Worm (Caenorhabditis elegans) whole organism, mixed stage, embryonic: ENCODE measurements around the gene rab-28.

Source experiments
- elt-1 ChIP-seq: sonication (generic microtip); optimal IDR thresholded peaks from 2 replicates; lab custom pipeline; 2017; ENCODE audit warnings: missing genetic modification characterization, mild to moderate bottlenecking, missing compliant biosample characterization, antibody characterized with exemption, moderate library complexity, borderline replicate concordance; ENCODE audit not compliant: insufficient read depth
- mep-1 ChIP-seq: fragments of 150-350 bp; optimal IDR thresholded peaks from 2 replicates; lab custom pipeline; 2017; ENCODE audit warnings: missing biosample characterization, missing genetic modification reagents, missing genetic modification characterization, inconsistent platforms
- nhr-237 ChIP-seq: fragments of 150-350 bp; optimal IDR thresholded peaks from 2 replicates; lab custom pipeline; 2014; ENCODE audit warnings: missing biosample characterization, missing genetic modification characterization
- nhr-76 ChIP-seq: sonication (generic microtip); optimal IDR thresholded peaks from 2 replicates; lab custom pipeline; 2017; ENCODE audit warnings: missing biosample characterization, missing genetic modification characterization
- pha-4 ChIP-seq: fragments of 150-350 bp; optimal IDR thresholded peaks from 2 replicates; lab custom pipeline; 2018; ENCODE audit warnings: missing biosample characterization, missing genetic modification reagents, missing genetic modification characterization
- tbx-8 ChIP-seq: fragments of 200-800 bp; sonication (Bioruptor generic); optimal IDR thresholded peaks from 2 replicates; lab custom pipeline; 2018; ENCODE audit warnings: mild to moderate bottlenecking, missing genetic modification characterization, moderate library complexity, missing compliant biosample characterization
- unc-39 ChIP-seq: fragments of 150-350 bp; optimal IDR thresholded peaks from 2 replicates; lab custom pipeline; 2014; ENCODE audit warnings: missing biosample characterization, missing genetic modification characterization

- TF ChIP-seq tbx-8 (GFP tag; lab: Kevin White, UChicago) (no peak), pha-4 (tag; lab: Kevin White, UChicago) (no peak), unc-39 (no peak), nhr-76 (tag; lab: Kevin White, UChicago) (no peak), elt-1 (tag; lab: Kevin White, UChicago) (no peak), mep-1 (tag; lab: Kevin White, UChicago) (no peak), nhr-237 (tag; lab: Kevin White, UChicago) (no peak)
Observed at ce11 chrIV:9266464-9266863, 22.7 kb upstream of the rab-28 start, which contains the start of gene Y11D7A.19.
